Fruit fly (Drosophila melanogaster) whole organism, embryonic: ENCODE results near the gene NimB3.

ENCODE experiments used
- Abd-B ChIP-seq: fragments of 200-800 bp; sonication (Bioruptor generic); optimal IDR thresholded peaks from 2 replicates; lab custom pipeline; 2018; ENCODE audit warnings: missing biosample characterization, mild to moderate bottlenecking, missing genetic modification characterization, moderate library complexity
- Bdp1 ChIP-seq: fragments of 200-800 bp; sonication (Bioruptor generic); optimal IDR thresholded peaks from 3 replicates; lab custom pipeline; 2016; ENCODE audit warnings: missing biosample characterization, missing genetic modification characterization
- Blimp-1 ChIP-seq: fragments of 200-800 bp; sonication (Bioruptor generic); optimal IDR thresholded peaks from 3 replicates; lab custom pipeline; 2018; ENCODE audit warnings: missing biosample characterization, missing genetic modification characterization, mild to moderate bottlenecking, moderate library complexity, missing genetic modification reagents
- CG10366 ChIP-seq: fragments of 200-800 bp; sonication (Bioruptor generic); IDR thresholded peaks from 2 replicates; pipeline ENCODE4 v1.3.6; 2022; ENCODE audit warnings: missing biosample characterization, missing genetic modification characterization
- CG10543 ChIP-seq: fragments of 200-800 bp; sonication (Bioruptor generic); optimal IDR thresholded peaks from 3 replicates; lab custom pipeline; 2017; ENCODE audit warnings: missing biosample characterization, mild to moderate bottlenecking, missing genetic modification characterization, moderate library complexity
- CG11456 ChIP-seq: fragments of 200-800 bp; sonication (Bioruptor generic); IDR thresholded peaks from 3 replicates; pipeline ENCODE4 v1.3.6; 2022; ENCODE audit warnings: missing biosample characterization, missing genetic modification characterization
- CG13894 ChIP-seq: fragments of 200-800 bp; sonication (Bioruptor generic); optimal IDR thresholded peaks from 3 replicates; lab custom pipeline; 2018; ENCODE audit warnings: missing biosample characterization, mild to moderate bottlenecking, missing genetic modification characterization, moderate library complexity
- CG16863 ChIP-seq: fragments of 200-800 bp; sonication (Bioruptor generic); optimal IDR thresholded peaks from 3 replicates; lab custom pipeline; 2016; ENCODE audit warnings: missing biosample characterization, missing genetic modification characterization
- CG18011 ChIP-seq: fragments of 200-800 bp; sonication (Bioruptor generic); optimal IDR thresholded peaks from 2 replicates; lab custom pipeline; 2017; ENCODE audit warnings: missing biosample characterization, missing genetic modification characterization, mild to moderate bottlenecking, moderate library complexity, missing genotype
- CG2199 ChIP-seq: fragments of 200-800 bp; sonication (Bioruptor generic); IDR thresholded peaks from 3 replicates; pipeline ENCODE4 v1.3.6; 2022; ENCODE audit warnings: missing biosample characterization, missing genetic modification characterization
- CG34376 ChIP-seq: fragments of 200-800 bp; sonication (Bioruptor generic); optimal IDR thresholded peaks from 2 replicates; lab custom pipeline; 2018; ENCODE audit warnings: missing biosample characterization, mild to moderate bottlenecking, missing genetic modification characterization
- CG3847 ChIP-seq: fragments of 200-800 bp; sonication (Bioruptor generic); IDR thresholded peaks from 2 replicates; pipeline ENCODE4 v1.3.6; 2022; ENCODE audit warnings: missing biosample characterization, missing genetic modification characterization
- CG42726 ChIP-seq: fragments of 200-800 bp; sonication (Bioruptor generic); IDR thresholded peaks from 2 replicates; pipeline ENCODE4 v1.3.6; 2022; ENCODE audit warnings: missing biosample characterization, missing genetic modification characterization; ENCODE audit not compliant: partially characterized antibody
- CG4730 ChIP-seq: fragments of 200-800 bp; sonication (Bioruptor generic); IDR thresholded peaks from 2 replicates; pipeline ENCODE4 v1.3.6; 2022; ENCODE audit warnings: missing biosample characterization, missing genetic modification characterization
- CG8388 ChIP-seq: fragments of 200-800 bp; sonication (Bioruptor generic); optimal IDR thresholded peaks from 2 replicates; lab custom pipeline; 2019; ENCODE audit warnings: missing biosample characterization, mild to moderate bottlenecking, missing genetic modification characterization, moderate library complexity
- CG9215 ChIP-seq: fragments of 200-800 bp; sonication (Bioruptor generic); IDR thresholded peaks from 2 replicates; pipeline ENCODE4 v1.3.6; 2022; ENCODE audit warnings: missing biosample characterization, missing genetic modification characterization
- Deaf1 ChIP-seq: fragments of 200-800 bp; optimal IDR thresholded peaks from 3 replicates; lab custom pipeline; 2019; ENCODE audit warnings: missing biosample characterization, mild to moderate bottlenecking, missing genetic modification characterization, moderate library complexity
- Drgx ChIP-seq: fragments of 200-800 bp; sonication (Bioruptor generic); IDR thresholded peaks from 2 replicates; pipeline ENCODE4 v1.3.6; 2022; ENCODE audit warnings: missing biosample characterization, missing genetic modification characterization
- Ets65A ChIP-seq: fragments of 200-800 bp; sonication (Bioruptor generic); peaks from one replicate; lab custom pipeline; 2016; ENCODE audit warnings: missing biosample characterization, missing genetic modification characterization
- Jarid2 ChIP-seq: fragments of 200-800 bp; sonication (Bioruptor generic); optimal IDR thresholded peaks from 3 replicates; lab custom pipeline; 2017; ENCODE audit warnings: mild to moderate bottlenecking, missing biosample characterization, missing genetic modification reagents, missing genetic modification characterization
- Nf-YB ChIP-seq: fragments of 200-800 bp; sonication (Bioruptor generic); optimal IDR thresholded peaks from 3 replicates; lab custom pipeline; 2019; ENCODE audit warnings: missing biosample characterization, mild to moderate bottlenecking, missing genetic modification characterization, moderate library complexity
- Optix ChIP-seq: fragments of 200-800 bp; sonication (Bioruptor generic); IDR thresholded peaks from 3 replicates; pipeline ENCODE4 v1.3.6; 2022; ENCODE audit warnings: missing biosample characterization, missing genetic modification characterization
- Pdp1 ChIP-seq, 2 experiments: fragments of 200-800 bp; sonication (Bioruptor generic); optimal IDR thresholded peaks; 3 replicates each; lab custom pipeline; 2016; ENCODE audit warnings: missing biosample characterization in 2 of 2, missing genetic modification characterization in 2 of 2, mild to moderate bottlenecking in 1 of 2, moderate library complexity in 1 of 2
- Ptx1 ChIP-seq: fragments of 200-800 bp; sonication (Bioruptor generic); IDR thresholded peaks from 2 replicates; pipeline ENCODE4 v1.3.6; 2022; ENCODE audit warnings: missing biosample characterization, missing genetic modification characterization
- Sox102F ChIP-seq: fragments of 200-800 bp; sonication (Bioruptor generic); optimal IDR thresholded peaks from 2 replicates; lab custom pipeline; 2018; ENCODE audit warnings: missing biosample characterization, mild to moderate bottlenecking, missing genetic modification characterization, moderate library complexity
- ara ChIP-seq: fragments of 200-800 bp; sonication (Bioruptor generic); IDR thresholded peaks from 2 replicates; pipeline ENCODE4 v1.3.6; 2022; ENCODE audit warnings: missing biosample characterization, missing genetic modification characterization
- ase ChIP-seq: fragments of 200-800 bp; sonication (Bioruptor generic); IDR thresholded peaks from 3 replicates; pipeline ENCODE4 v1.3.6; 2022; ENCODE audit warnings: missing biosample characterization, missing genetic modification characterization
- cato ChIP-seq: fragments of 200-800 bp; sonication (Bioruptor generic); optimal IDR thresholded peaks from 2 replicates; lab custom pipeline; 2016; ENCODE audit warnings: missing biosample characterization, missing genetic modification characterization, borderline replicate concordance
- cg ChIP-seq: fragments of 200-800 bp; sonication (Bioruptor generic); optimal IDR thresholded peaks from 3 replicates; lab custom pipeline; 2019; ENCODE audit warnings: missing biosample characterization, mild to moderate bottlenecking, missing genetic modification characterization, moderate library complexity
- chinmo ChIP-seq: fragments of 200-800 bp; sonication (Bioruptor generic); IDR thresholded peaks from 4 replicates; pipeline ENCODE4 v1.3.6; 2022; ENCODE audit warnings: missing biosample characterization, missing genetic modification characterization; ENCODE audit not compliant: partially characterized antibody
- corto ChIP-seq: fragments of 200-800 bp; sonication (Bioruptor generic); optimal IDR thresholded peaks from 2 replicates; lab custom pipeline; 2016; ENCODE audit warnings: missing biosample characterization, mild to moderate bottlenecking, missing genetic modification characterization, moderate library complexity
- esg ChIP-seq: fragments of 200-800 bp; sonication (Bioruptor generic); conservative IDR thresholded peaks from 2 replicates; pipeline ENCODE4 v1.3.6; 2022; ENCODE audit warnings: missing biosample characterization, missing genetic modification characterization
- gcm ChIP-seq: fragments of 200-800 bp; sonication (Bioruptor generic); optimal IDR thresholded peaks from 2 replicates; lab custom pipeline; 2019; ENCODE audit warnings: missing biosample characterization, mild to moderate bottlenecking, missing genetic modification characterization, moderate library complexity
- lov ChIP-seq, 2 experiments: fragments of 200-800 bp in 1 of 2; fragments of >200 bp in 1 of 2; sonication (Bioruptor generic) in 1 of 2; IDR thresholded peaks in 1 of 2; optimal IDR thresholded peaks in 1 of 2; 2 replicates in 1 of 2; 3 replicates in 1 of 2; pipeline versions ENCODE4 v1.3.6 to Lab custom; 2017 to 2022; ENCODE audit warnings: missing biosample characterization in 1 of 2, missing genetic modification characterization in 1 of 2
- maf-S ChIP-seq: fragments of 200-800 bp; sonication (Bioruptor generic); optimal IDR thresholded peaks from 2 replicates; lab custom pipeline; 2016; ENCODE audit warnings: missing biosample characterization, missing genetic modification characterization
- nom ChIP-seq: fragments of 200-800 bp; sonication (Bioruptor generic); optimal IDR thresholded peaks from 2 replicates; lab custom pipeline; 2017; ENCODE audit warnings: missing biosample characterization, missing genetic modification characterization, mild to moderate bottlenecking, moderate library complexity, missing genetic modification reagents
- sens ChIP-seq: fragments of 200-800 bp; sonication (Bioruptor generic); peaks from one replicate; lab custom pipeline; 2016; ENCODE audit warnings: missing biosample characterization, missing genetic modification characterization
- stwl ChIP-seq: fragments of 200-800 bp; sonication (Bioruptor generic); optimal IDR thresholded peaks from 3 replicates; lab custom pipeline; 2018; ENCODE audit warnings: missing biosample characterization, mild to moderate bottlenecking, missing genetic modification characterization, moderate library complexity
- sug ChIP-seq: fragments of 200-800 bp; optimal IDR thresholded peaks from 2 replicates; lab custom pipeline; 2019; ENCODE audit warnings: missing biosample characterization, mild to moderate bottlenecking, missing genetic modification characterization, moderate library complexity
- toy ChIP-seq: fragments of 200-800 bp; sonication (Bioruptor generic); IDR thresholded peaks from 2 replicates; pipeline ENCODE4 v1.3.6; 2022; ENCODE audit warnings: missing biosample characterization, missing genetic modification characterization
- tx ChIP-seq: fragments of 200-800 bp; sonication (Bioruptor generic); optimal IDR thresholded peaks from 2 replicates; lab custom pipeline; 2016; ENCODE audit warnings: missing biosample characterization, missing genetic modification characterization
- zen2 ChIP-seq: fragments of 200-800 bp; sonication (Bioruptor generic); IDR thresholded peaks from 3 replicates; pipeline ENCODE4 v1.3.6; 2022; ENCODE audit warnings: missing biosample characterization, missing genetic modification characterization; ENCODE audit not compliant: partially characterized antibody

Gene NimB3

dm6 chr2L:13966732-13967316 lies 961 bp downstream of the NimB3 start, which contains the start of gene NimB2:
Gene NimB2 (minus strand): TSS chr2L:13967018.
- TF ChIP-seq sug (tag; lab: Kevin White, UChicago) (peak; percentile 19), sens (GFP tag; lab: Kevin White, UChicago) (no peak), CG13894 (tag; lab: Kevin White, UChicago) (no peak), CG10543 (peak; percentile 21), CG3847 (GFP tag; lab: Robert Waterston, UW) (no peak), corto (no peak), CG34376 (GFP tag; lab: Kevin White, UChicago) (peak; percentile 81), Pdp1 (GFP tag; optimal IDR thresholded peaks at IDR 0.05; lab: Kevin White, UChicago) (peak in 1 of 2 experiments; percentile 14)

- no peak for TF ChIP-seq tx (GFP tag; lab: Kevin White, UChicago)
- TF ChIP-seq CG2199 = no peak
- no peak for TF ChIP-seq Deaf1
- TF ChIP-seq zen2 = no peak
- TF ChIP-seq CG9215 (GFP tag; lab: Robert Waterston, UW) = no peak
- TF ChIP-seq Ets65A (GFP tag; lab: Kevin White, UChicago) = peak; percentile 67
- TF ChIP-seq ara (GFP tag; lab: Robert Waterston, UW) = no peak
- no peak for TF ChIP-seq cg (GFP tag; lab: Kevin White, UChicago)
These were observed 4.2 kb downstream of the NimB3 start, which contains the start of gene NimB1 for dm6 chr2L:13963467-13964122. Gene NimB1 (plus strand): TSS chr2L:13963507.

dm6 chr2L:13960399-13960798 lies 7.4 kb downstream of the NimB3 start:
- TF ChIP-seq CG18011 (GFP tag; lab: Kevin White, UChicago) = peak; percentile 95
- peak; percentile 50 for TF ChIP-seq stwl (tag; lab: Kevin White, UChicago)
- no peak for TF ChIP-seq Nf-YB (GFP tag; lab: Kevin White, UChicago)
- 0 out of 3 replicates have a peak, but pooled peaks have one; percentile 4 for TF ChIP-seq CG11456
- TF ChIP-seq chinmo = no peak
- TF ChIP-seq lov (optimal IDR thresholded peaks at IDR 0.05; lab: Kevin White, UChicago) = no peak
- TF ChIP-seq lov (GFP tag; IDR thresholded peaks at IDR 0.05; lab: Robert Waterston, UW) = no peak
- TF ChIP-seq Optix = 0 out of 3 replicates have a peak, but pooled peaks have one; percentile 10
- TF ChIP-seq toy = no peak
- TF ChIP-seq Abd-B (GFP tag; lab: Kevin White, UChicago) = peak; percentile 27

- no peak for TF ChIP-seq Optix
- peak; percentile 17 for TF ChIP-seq Blimp-1 (GFP tag; lab: Kevin White, UChicago)
- 0 out of 2 replicates have a peak, but pooled peaks have one; percentile 21 for TF ChIP-seq Drgx
These were observed 10.5 kb downstream of the NimB3 start, which contains the start of gene NimA for dm6 chr2L:13957239-13957638. Gene NimA (plus strand): TSS chr2L:13957539.

dm6 chr2L:13955775-13956174 lies 12.0 kb downstream of the NimB3 start:
- TF ChIP-seq Bdp1 (no peak), cato (GFP tag; lab: Kevin White, UChicago) (no peak), Jarid2 (GFP tag; lab: Kevin White, UChicago) (no peak), Blimp-1 (GFP tag; lab: Kevin White, UChicago) (peak; percentile 31), CG42726 (GFP tag; lab: Robert Waterston, UW) (no peak), CG8388 (GFP tag; lab: Kevin White, UChicago) (no peak), Sox102F (GFP tag; lab: Kevin White, UChicago) (peak; percentile 35), nom (GFP tag; lab: Kevin White, UChicago) (peak; percentile 61), CG10366 (GFP tag; lab: Robert Waterston, UW) (peak; percentile 14; the same call in 1 of the 2 replicates), ase (GFP tag; lab: Robert Waterston, UW) (0 out of 3 replicates have a peak, but pooled peaks have one; percentile 42), CG4730 (peak; percentile 10; the same call in 1 of the 2 replicates), Ptx1 (GFP tag; lab: Robert Waterston, UW) (0 out of 2 replicates have a peak, but pooled peaks have one; percentile 22), maf-S (GFP tag; lab: Kevin White, UChicago) (no peak), CG16863 (peak; percentile 6), esg (GFP tag; lab: Robert Waterston, UW) (0 out of 2 replicates have a peak, but pooled peaks have one; percentile 24), gcm (GFP tag; lab: Kevin White, UChicago) (peak; percentile 82)
